Fruit fly (Drosophila melanogaster): ENCODE measurements around the gene CG31642.
A peak's percentile ranks its signal among the peaks of the same experiment; 100 is the strongest.

dm6 chr2L:6124815-6125214 is 6.5 kb downstream of the CG31642 start, which contains the start of gene Arpc4:
- TF ChIP-seq CG2875 (GFP tag; optimal IDR thresholded peaks at IDR 0.05) (no peak), lola (GFP tag; optimal IDR thresholded peaks at IDR 0.05) (peak in 1 of 3 experiments; percentile 39), CG9437 (GFP tag; optimal IDR thresholded peaks at IDR 0.05) (no peak), CkIIα-i1 (GFP tag; IDR thresholded peaks at IDR 0.05) (no peak)

All from whole organism, embryonic.